Fruit fly (Drosophila melanogaster) whole organism, embryonic: Measurements from ENCODE around the gene wek.

Experiments
- Adf1 ChIP-seq: fragments of 200-800 bp; sonication (Bioruptor generic); IDR thresholded peaks from 2 replicates; pipeline ENCODE4 v1.3.6; 2022; ENCODE audit warnings: missing biosample characterization, missing genetic modification characterization
- Antp ChIP-seq: fragments of 200-800 bp; sonication (Bioruptor generic); optimal IDR thresholded peaks from 3 replicates; lab custom pipeline; 2016; ENCODE audit warnings: missing biosample characterization, missing genetic modification characterization
- Atf-2 ChIP-seq: fragments of 200-800 bp; sonication (Bioruptor generic); optimal IDR thresholded peaks from 2 replicates; lab custom pipeline; 2016; ENCODE audit warnings: missing biosample characterization, missing genetic modification characterization
- CG10462 ChIP-seq: fragments of 200-800 bp; sonication (Bioruptor generic); optimal IDR thresholded peaks from 2 replicates; lab custom pipeline; 2016; ENCODE audit warnings: missing biosample characterization, missing genetic modification characterization
- CG10565 ChIP-seq: fragments of 200-800 bp; sonication (Bioruptor generic); optimal IDR thresholded peaks from 3 replicates; lab custom pipeline; 2016; ENCODE audit warnings: missing biosample characterization, mild to moderate bottlenecking, missing genetic modification characterization
- CG13424 ChIP-seq: fragments of 200-800 bp; sonication (Bioruptor generic); optimal IDR thresholded peaks from 2 replicates; lab custom pipeline; 2019; ENCODE audit warnings: missing biosample characterization, mild to moderate bottlenecking, missing genetic modification characterization, moderate library complexity
- CG13624 ChIP-seq: fragments of 200-800 bp; sonication (Bioruptor generic); optimal IDR thresholded peaks from 2 replicates; lab custom pipeline; 2016; ENCODE audit warnings: missing biosample characterization, missing genetic modification characterization
- CG14050 ChIP-seq: fragments of 200-800 bp; sonication (Bioruptor generic); IDR thresholded peaks from 3 replicates; pipeline ENCODE4 v1.3.6; 2022; ENCODE audit warnings: missing biosample characterization, missing genetic modification characterization
- CG15269 ChIP-seq: fragments of 200-800 bp; sonication (Bioruptor generic); optimal IDR thresholded peaks from 2 replicates; lab custom pipeline; 2018; ENCODE audit warnings: missing biosample characterization, mild to moderate bottlenecking, missing genetic modification characterization, moderate library complexity
- CG17385 ChIP-seq: fragments of 200-800 bp; sonication (Bioruptor generic); optimal IDR thresholded peaks from 3 replicates; lab custom pipeline; 2018; ENCODE audit warnings: missing biosample characterization, mild to moderate bottlenecking, missing genetic modification characterization
- CG17912 ChIP-seq: fragments of 200-800 bp; sonication (Bioruptor generic); optimal IDR thresholded peaks from 2 replicates; lab custom pipeline; 2018; ENCODE audit warnings: missing biosample characterization, mild to moderate bottlenecking, missing genetic modification characterization
- CG18619 ChIP-seq: fragments of 200-800 bp; sonication (Bioruptor generic); optimal IDR thresholded peaks from 3 replicates; lab custom pipeline; 2017; ENCODE audit warnings: missing biosample characterization, mild to moderate bottlenecking, missing genetic modification characterization
- CG18764 ChIP-seq: fragments of 200-800 bp; sonication (Bioruptor generic); optimal IDR thresholded peaks from 3 replicates; lab custom pipeline; 2016; ENCODE audit warnings: missing biosample characterization, missing genetic modification characterization
- CG2199 ChIP-seq: fragments of 200-800 bp; sonication (Bioruptor generic); IDR thresholded peaks from 3 replicates; pipeline ENCODE4 v1.3.6; 2022; ENCODE audit warnings: missing biosample characterization, missing genetic modification characterization
- CG2889 ChIP-seq: fragments of 200-800 bp; sonication (Bioruptor generic); IDR thresholded peaks from 3 replicates; pipeline ENCODE4 v1.3.6; 2022; ENCODE audit warnings: missing biosample characterization, missing genetic modification characterization
- CG31224 ChIP-seq: fragments of 200-800 bp; sonication (Bioruptor generic); IDR thresholded peaks from 2 replicates; pipeline ENCODE4 v1.3.6; 2022; ENCODE audit warnings: missing biosample characterization, missing genetic modification characterization
- CG32767 ChIP-seq: fragments of 200-800 bp; sonication (Bioruptor generic); IDR thresholded peaks from 2 replicates; pipeline ENCODE4 v1.3.6; 2022; ENCODE audit warnings: missing biosample characterization, missing genetic modification characterization
- CG33213 ChIP-seq: fragments of 200-800 bp; sonication (Bioruptor generic); optimal IDR thresholded peaks from 3 replicates; lab custom pipeline; 2016; ENCODE audit warnings: missing biosample characterization, missing genetic modification characterization
- CG6765 ChIP-seq: fragments of 200-800 bp; sonication (Bioruptor generic); optimal IDR thresholded peaks from 3 replicates; lab custom pipeline; 2017; ENCODE audit warnings: missing biosample characterization, mild to moderate bottlenecking, missing genetic modification characterization
- CG7357 ChIP-seq: fragments of 200-800 bp; sonication (Bioruptor generic); IDR thresholded peaks from 3 replicates; pipeline ENCODE4 v1.3.6; 2022; ENCODE audit warnings: missing biosample characterization, missing genetic modification characterization
- CG8359 ChIP-seq: fragments of 200-800 bp; sonication (Bioruptor generic); optimal IDR thresholded peaks from 2 replicates; lab custom pipeline; 2017; ENCODE audit warnings: missing biosample characterization, mild to moderate bottlenecking, missing genetic modification characterization, borderline replicate concordance
- D19B ChIP-seq: fragments of 200-800 bp; sonication (Bioruptor generic); optimal IDR thresholded peaks from 2 replicates; lab custom pipeline; 2017; ENCODE audit warnings: missing biosample characterization, mild to moderate bottlenecking, missing genetic modification characterization
- Dbx ChIP-seq: fragments of 200-800 bp; sonication (Bioruptor generic); IDR thresholded peaks from 3 replicates; pipeline ENCODE4 v1.3.6; 2022; ENCODE audit warnings: missing biosample characterization, missing genetic modification characterization
- HHEX ChIP-seq: fragments of 200-800 bp; sonication (Bioruptor generic); optimal IDR thresholded peaks from 3 replicates; lab custom pipeline; 2017; ENCODE audit warnings: missing biosample characterization, mild to moderate bottlenecking, missing genetic modification characterization, missing genetic modification reagents
- Hr51 ChIP-seq, 2 experiments: fragments of 200-800 bp; sonication (Bioruptor generic); optimal IDR thresholded peaks; 2 replicates in 1 of 2; 3 replicates in 1 of 2; lab custom pipeline; 2016 to 2018; ENCODE audit warnings: missing biosample characterization in 2 of 2, missing genetic modification characterization in 2 of 2, mild to moderate bottlenecking in 1 of 2, moderate library complexity in 1 of 2
- Lhr ChIP-seq: fragments of 200-800 bp; sonication (Bioruptor generic); optimal IDR thresholded peaks from 3 replicates; lab custom pipeline; 2017; ENCODE audit warnings: mild to moderate bottlenecking, missing biosample characterization, missing genetic modification reagents, missing genetic modification characterization
- MESR4 ChIP-seq: fragments of 200-800 bp; sonication (Bioruptor generic); optimal IDR thresholded peaks from 2 replicates; lab custom pipeline; 2018; ENCODE audit warnings: missing biosample characterization, mild to moderate bottlenecking, missing genetic modification characterization, moderate library complexity
- Med ChIP-seq: fragments of 200-800 bp; sonication (Bioruptor generic); peaks from one replicate; lab custom pipeline; 2016; ENCODE audit warnings: missing biosample characterization, missing genetic modification characterization, mild to moderate bottlenecking, inconsistent platforms, moderate library complexity
- Meics ChIP-seq: fragments of 200-800 bp; sonication (Bioruptor generic); optimal IDR thresholded peaks from 2 replicates; lab custom pipeline; 2017; ENCODE audit warnings: missing biosample characterization, mild to moderate bottlenecking, missing genetic modification characterization
- Pdp1 ChIP-seq, 2 experiments: fragments of 200-800 bp; sonication (Bioruptor generic); optimal IDR thresholded peaks; 3 replicates each; lab custom pipeline; 2016; ENCODE audit warnings: missing biosample characterization in 2 of 2, missing genetic modification characterization in 2 of 2, mild to moderate bottlenecking in 1 of 2, moderate library complexity in 1 of 2
- Ptx1 ChIP-seq: fragments of 200-800 bp; sonication (Bioruptor generic); IDR thresholded peaks from 2 replicates; pipeline ENCODE4 v1.3.6; 2022; ENCODE audit warnings: missing biosample characterization, missing genetic modification characterization
- Sry-β ChIP-seq: fragments of 200-800 bp; sonication (Bioruptor generic); optimal IDR thresholded peaks from 2 replicates; lab custom pipeline; 2018; ENCODE audit warnings: missing biosample characterization, mild to moderate bottlenecking, missing genetic modification characterization, moderate library complexity
- bbx ChIP-seq: fragments of 200-800 bp; sonication (Bioruptor generic); IDR thresholded peaks from 2 replicates; pipeline ENCODE4 v1.3.6; 2022; ENCODE audit warnings: missing biosample characterization, missing genetic modification characterization; ENCODE audit not compliant: partially characterized antibody
- danr ChIP-seq: fragments of 200-800 bp; sonication (Bioruptor generic); IDR thresholded peaks from 2 replicates; pipeline ENCODE4 v1.3.6; 2022; ENCODE audit warnings: missing biosample characterization, missing genetic modification characterization
- gfzf ChIP-seq: fragments of 200-800 bp; sonication (Bioruptor generic); optimal IDR thresholded peaks from 2 replicates; lab custom pipeline; 2016; ENCODE audit warnings: missing biosample characterization, mild to moderate bottlenecking, missing genetic modification characterization, moderate library complexity
- hb ChIP-seq: fragments of 200-800 bp; sonication (Bioruptor generic); IDR thresholded peaks from 3 replicates; pipeline ENCODE4 v1.3.6; 2022; ENCODE audit warnings: missing biosample characterization, missing genetic modification characterization; ENCODE audit not compliant: partially characterized antibody
- ind ChIP-seq: fragments of 200-800 bp; sonication (Bioruptor generic); optimal IDR thresholded peaks from 3 replicates; lab custom pipeline; 2016; ENCODE audit warnings: missing biosample characterization, missing genetic modification characterization
- lab ChIP-seq: fragments of 200-800 bp; sonication (Bioruptor generic); optimal IDR thresholded peaks from 3 replicates; lab custom pipeline; 2017; ENCODE audit warnings: missing biosample characterization, missing genetic modification characterization, mild to moderate bottlenecking, moderate library complexity, missing genetic modification reagents
- lov ChIP-seq, 2 experiments: fragments of 200-800 bp in 1 of 2; fragments of >200 bp in 1 of 2; sonication (Bioruptor generic) in 1 of 2; IDR thresholded peaks in 1 of 2; optimal IDR thresholded peaks in 1 of 2; 2 replicates in 1 of 2; 3 replicates in 1 of 2; pipeline versions ENCODE4 v1.3.6 to Lab custom; 2017 to 2022; ENCODE audit warnings: missing biosample characterization in 1 of 2, missing genetic modification characterization in 1 of 2
- ro ChIP-seq: fragments of 200-800 bp; sonication (Bioruptor generic); IDR thresholded peaks from 2 replicates; pipeline ENCODE4 v1.3.6; 2022; ENCODE audit warnings: missing biosample characterization, missing genetic modification characterization
- row ChIP-seq: fragments of 200-800 bp; sonication (Bioruptor generic); IDR thresholded peaks from 3 replicates; pipeline ENCODE4 v1.3.6; 2022; ENCODE audit warnings: missing biosample characterization, missing genetic modification characterization
- sens ChIP-seq: fragments of 200-800 bp; sonication (Bioruptor generic); peaks from one replicate; lab custom pipeline; 2016; ENCODE audit warnings: missing biosample characterization, missing genetic modification characterization
- sima ChIP-seq: fragments of 200-800 bp; sonication (Bioruptor generic); optimal IDR thresholded peaks from 2 replicates; lab custom pipeline; 2016; ENCODE audit warnings: missing biosample characterization, missing genetic modification characterization
- tgo ChIP-seq: fragments of 200-800 bp; sonication (Bioruptor generic); IDR thresholded peaks from 3 replicates; pipeline ENCODE4 v1.3.6; 2022; ENCODE audit warnings: missing biosample characterization, missing genetic modification characterization
- z ChIP-seq: fragments of 200-800 bp; sonication (Bioruptor generic); IDR thresholded peaks from 3 replicates; pipeline ENCODE4 v1.3.6; 2022; ENCODE audit warnings: missing biosample characterization, missing genetic modification characterization

wek gene

DNA sequence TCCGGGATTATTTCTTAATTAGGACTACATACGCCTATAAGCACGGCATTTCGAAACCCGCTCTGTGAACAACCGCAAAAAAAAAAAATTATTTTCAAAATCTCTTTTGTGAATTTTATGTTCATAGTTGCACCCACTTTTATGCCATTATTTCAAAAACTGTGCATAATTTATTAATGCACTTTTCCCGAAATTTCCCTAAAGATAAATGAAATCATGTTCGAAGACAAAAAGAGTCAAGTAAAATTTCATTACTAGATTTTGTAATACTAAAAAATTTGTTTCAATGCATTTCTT lies 16.9 kb downstream of the wek start:
- TF ChIP-seq MESR4 (GFP tag; lab: Kevin White, UChicago) (no peak), CG18764 (no peak), Dbx (GFP tag; lab: Robert Waterston, UW) (no peak), Sry-β (GFP tag; lab: Kevin White, UChicago) (no peak), CG31224 (GFP tag; lab: Robert Waterston, UW) (0 out of 2 replicates have a peak, but pooled peaks have one; percentile 15), CG13424 (no peak), sima (no peak), row (GFP tag; lab: Robert Waterston, UW) (no peak), CG2199 (GFP tag; lab: Robert Waterston, UW) (0 out of 3 replicates have a peak, but pooled peaks have one; percentile 3), z (no peak), Atf-2 (GFP tag; lab: Kevin White, UChicago) (no peak), CG10565 (no peak), ro (GFP tag; lab: Robert Waterston, UW) (no peak), CG14050 (GFP tag; lab: Robert Waterston, UW) (0 out of 3 replicates have a peak, but pooled peaks have one; percentile 8), danr (GFP tag; lab: Robert Waterston, UW) (0 out of 2 replicates have a peak, but pooled peaks have one; percentile 10), Antp (GFP tag; lab: Kevin White, UChicago) (no peak), CG8359 (no peak), sens (GFP tag; lab: Kevin White, UChicago) (peak; percentile 39), Pdp1 (GFP tag; optimal IDR thresholded peaks at IDR 0.05; lab: Kevin White, UChicago) (no peak), CG18619 (GFP tag; lab: Kevin White, UChicago) (peak; percentile 14), Med (peak; percentile 60), CG17385 (no peak), CG2889 (GFP tag; lab: Robert Waterston, UW) (0 out of 3 replicates have a peak, but pooled peaks have one; percentile 28), lab (GFP tag; lab: Kevin White, UChicago) (no peak), bbx (GFP tag; lab: Robert Waterston, UW) (no peak), CG10462 (GFP tag; lab: Kevin White, UChicago) (no peak), D19B (GFP tag; lab: Kevin White, UChicago) (peak; percentile 71), CG15269 (tag; lab: Kevin White, UChicago) (no peak), CG17912 (GFP tag; lab: Kevin White, UChicago) (no peak), Lhr (GFP tag; lab: Kevin White, UChicago) (no peak), Adf1 (GFP tag; lab: Robert Waterston, UW) (no peak), CG7357 (0 out of 3 replicates have a peak, but pooled peaks have one; percentile 26), CG32767 (GFP tag; lab: Robert Waterston, UW) (no peak), lov (optimal IDR thresholded peaks at IDR 0.05; lab: Kevin White, UChicago) (no peak), lov (GFP tag; IDR thresholded peaks at IDR 0.05; lab: Robert Waterston, UW) (0 out of 3 replicates have a peak, but pooled peaks have one; percentile 9), CG13624 (no peak), hb (GFP tag; lab: Robert Waterston, UW) (no peak), Meics (no peak), Hr51 (GFP tag; optimal IDR thresholded peaks at IDR 0.05; lab: Kevin White, UChicago) (no peak), tgo (GFP tag; lab: Robert Waterston, UW) (peak; percentile 44; the same call in 1 of the 3 replicates), Ptx1 (GFP tag; lab: Robert Waterston, UW) (0 out of 2 replicates have a peak, but pooled peaks have one; percentile 1), HHEX (GFP tag; lab: Kevin White, UChicago) (no peak), ind (no peak), CG6765 (GFP tag; lab: Kevin White, UChicago) (no peak), gfzf (GFP tag; lab: Kevin White, UChicago) (peak; percentile 49), CG33213 (GFP tag; lab: Kevin White, UChicago) (no peak)
